Fruit fly (Drosophila melanogaster): ENCODE data around the gene CG4572.
A peak's percentile ranks its signal among the peaks of the same experiment; 100 is the strongest.

The CG4572 gene

dm6 chr3R:19863979-19864775, at the start of gene CG4572, which contains the start of gene CG4686:
TSS of gene CG4572 (minus strand) at chr3R:19864393.
TSS of gene CG4686 (plus strand) at chr3R:19864496.
- TF ChIP-seq CrebA (GFP tag; optimal IDR thresholded peaks at IDR 0.05; ENCODE audit: borderline replicate concordance) (no peak), h (GFP tag; optimal IDR thresholded peaks at IDR 0.05) (peak; percentile 79), ey (GFP tag; optimal IDR thresholded peaks at IDR 0.05) (peak; percentile 81), CG9705 (GFP tag; optimal IDR thresholded peaks at IDR 0.05) (peak; percentile 82), CG32264 (GFP tag; optimal IDR thresholded peaks at IDR 0.05) (peak; percentile 31), brk (GFP tag; optimal IDR thresholded peaks at IDR 0.05) (no peak), Hnf4 (GFP tag; optimal IDR thresholded peaks at IDR 0.05) (no peak), Rel (GFP tag; optimal IDR thresholded peaks at IDR 0.05) (no peak), Rel (tag; optimal IDR thresholded peaks at IDR 0.05) (peak; percentile 95), sv (GFP tag; optimal IDR thresholded peaks at IDR 0.05) (peak; percentile 49), sage (GFP tag; optimal IDR thresholded peaks at IDR 0.05) (no peak), Abd-B (GFP tag; optimal IDR thresholded peaks at IDR 0.05) (no peak), foxo (GFP tag; optimal IDR thresholded peaks at IDR 0.05) (peak; percentile 85 to 88), HLH106 (tag; optimal IDR thresholded peaks at IDR 0.05) (peak; percentile 95), OdsH (GFP tag; optimal IDR thresholded peaks at IDR 0.05) (peak; percentile 73), GATAd (GFP tag; optimal IDR thresholded peaks at IDR 0.05) (no peak), usp (GFP tag; optimal IDR thresholded peaks at IDR 0.05) (no peak), Mio (GFP tag; optimal IDR thresholded peaks at IDR 0.05) (no peak), Hr78 (GFP tag; optimal IDR thresholded peaks at IDR 0.05) (no peak), dmrt93B (GFP tag; optimal IDR thresholded peaks at IDR 0.05) (peak; percentile 65), Sp1 (GFP tag; optimal IDR thresholded peaks at IDR 0.05) (peak; percentile 83), lola (GFP tag; optimal IDR thresholded peaks at IDR 0.05) (no peak), tai (GFP tag; optimal IDR thresholded peaks at IDR 0.05) (no peak), Jra (GFP tag; optimal IDR thresholded peaks at IDR 0.05) (no peak), N (GFP tag; optimal IDR thresholded peaks at IDR 0.05) (no peak), fru (GFP tag; optimal IDR thresholded peaks at IDR 0.05) (peak; percentile 83), woc (GFP tag; optimal IDR thresholded peaks at IDR 0.05) (peak; percentile 89), dsf (GFP tag; optimal IDR thresholded peaks at IDR 0.05; ENCODE audit: borderline replicate concordance) (peak; percentile 64), pan (optimal IDR thresholded peaks at IDR 0.05) (no peak), Myc (optimal IDR thresholded peaks at IDR 0.05) (peak; percentile 26), Hr83 (GFP tag; optimal IDR thresholded peaks at IDR 0.05; ENCODE audit: poor library complexity, severe bottlenecking) (peak; percentile 66), Dif (GFP tag; optimal IDR thresholded peaks at IDR 0.05; ENCODE audit: partially characterized antibody) (no peak), br (GFP tag; optimal IDR thresholded peaks at IDR 0.05) (peak; percentile 87), psq (GFP tag; optimal IDR thresholded peaks at IDR 0.05) (peak; percentile 85), Dfd (GFP tag; optimal IDR thresholded peaks at IDR 0.05) (no peak), dl (GFP tag; optimal IDR thresholded peaks at IDR 0.05; ENCODE audit: insufficient read depth in 1 of 2, partially characterized antibody in 2 of 2) (no peak), Vsx2 (GFP tag; optimal IDR thresholded peaks at IDR 0.05; ENCODE audit: partially characterized antibody) (no peak), jim (GFP tag; optimal IDR thresholded peaks at IDR 0.05) (no peak), rgr (GFP tag; optimal IDR thresholded peaks at IDR 0.05) (peak; percentile 84)

- TF ChIP-seq Sp1 (GFP tag; optimal IDR thresholded peaks at IDR 0.05) (no peak), h (GFP tag; optimal IDR thresholded peaks at IDR 0.05) (no peak), N (GFP tag; optimal IDR thresholded peaks at IDR 0.05) (no peak), tai (GFP tag; optimal IDR thresholded peaks at IDR 0.05) (no peak), rgr (GFP tag; optimal IDR thresholded peaks at IDR 0.05) (no peak), ey (GFP tag; optimal IDR thresholded peaks at IDR 0.05) (no peak)
Observed at dm6 chr3R:19911030-19911429, 46.8 kb upstream of the CG4572 start.

All from whole organism, wandering third instar larva.